Fruit fly (Drosophila melanogaster): ENCODE data around the gene GstD3.

The GstD3 gene

DNA sequence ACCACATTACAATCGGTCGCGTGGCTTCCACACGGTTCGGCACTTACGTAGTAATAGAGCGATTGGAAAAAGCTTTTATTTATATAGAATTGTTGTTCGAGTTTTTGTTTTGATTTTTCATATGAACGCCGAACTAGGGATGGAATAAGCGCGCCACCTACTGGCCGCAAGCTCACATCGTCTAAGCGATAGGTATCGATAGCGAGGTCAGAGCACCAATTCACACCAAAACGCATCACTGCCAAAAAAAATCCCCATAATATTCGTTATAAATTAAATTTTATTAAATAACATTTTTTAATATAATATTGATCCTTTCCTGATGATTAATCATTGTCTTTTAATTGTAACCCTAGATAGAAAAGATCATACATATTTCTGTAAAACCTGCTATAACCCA is 22.4 kb upstream of the GstD3 start, which contains the start of gene CG10038 (continued):
- TF ChIP-seq CG1529 (GFP tag; optimal IDR thresholded peaks at IDR 0.05) (no peak), grn (GFP tag; optimal IDR thresholded peaks at IDR 0.05) (no peak), Nf-YB (GFP tag; optimal IDR thresholded peaks at IDR 0.05) (peak; percentile 2), CG12155 (GFP tag; optimal IDR thresholded peaks at IDR 0.05) (peak; percentile 12), Awh (GFP tag; IDR thresholded peaks at IDR 0.05) (no peak), Elba2 (GFP tag; optimal IDR thresholded peaks at IDR 0.05) (no peak), nerfin-2 (GFP tag; IDR thresholded peaks at IDR 0.05; ENCODE audit: partially characterized antibody) (peak; percentile 89), jing (GFP tag; optimal IDR thresholded peaks at IDR 0.05) (no peak), Six4 (GFP tag; optimal IDR thresholded peaks at IDR 0.05) (no peak), CG14667 (GFP tag; IDR thresholded peaks at IDR 0.05) (no peak), mirr (GFP tag; optimal IDR thresholded peaks at IDR 0.05) (no peak), CG17361 (GFP tag; IDR thresholded peaks at IDR 0.05) (peak; percentile 37; the same call in 2 of the 3 replicates), ERR (GFP tag; optimal IDR thresholded peaks at IDR 0.05) (no peak), hb (GFP tag; IDR thresholded peaks at IDR 0.05; ENCODE audit: partially characterized antibody) (peak; percentile 92), BtbVII (GFP tag; optimal IDR thresholded peaks at IDR 0.05) (no peak), eve (GFP tag; optimal IDR thresholded peaks at IDR 0.05) (no peak), HLH4C (GFP tag; IDR thresholded peaks at IDR 0.05; ENCODE audit: partially characterized antibody) (peak; percentile 91), CG11456 (GFP tag; IDR thresholded peaks at IDR 0.05) (peak; percentile 72), CG13624 (GFP tag; optimal IDR thresholded peaks at IDR 0.05) (peak; percentile 36), Rfx (GFP tag; IDR thresholded peaks at IDR 0.05) (peak; percentile 84), CG17385 (GFP tag; optimal IDR thresholded peaks at IDR 0.05) (no peak), CG6683 (GFP tag; optimal IDR thresholded peaks at IDR 0.05) (no peak), Ravus (GFP tag; IDR thresholded peaks at IDR 0.05) (no peak), Spps (tag; optimal IDR thresholded peaks at IDR 0.05) (no peak), CG31441 (GFP tag; IDR thresholded peaks at IDR 0.05) (peak; percentile 43; the same call in 1 of the 2 replicates), klu (GFP tag; IDR thresholded peaks at IDR 0.05) (no peak), CG12071 (GFP tag; optimal IDR thresholded peaks at IDR 0.05) (no peak), CG12299 (tag; optimal IDR thresholded peaks at IDR 0.05) (no peak), pros (GFP tag; optimal IDR thresholded peaks at IDR 0.05) (no peak), CG4328 (GFP tag; optimal IDR thresholded peaks at IDR 0.05) (no peak), lab (GFP tag; optimal IDR thresholded peaks at IDR 0.05) (no peak), kni (GFP tag; optimal IDR thresholded peaks at IDR 0.05) (no peak), CG16863 (GFP tag; optimal IDR thresholded peaks at IDR 0.05) (no peak), jumu (GFP tag; optimal IDR thresholded peaks at IDR 0.05) (no peak), tgo (GFP tag; IDR thresholded peaks at IDR 0.05) (no peak), CG2199 (GFP tag; IDR thresholded peaks at IDR 0.05) (no peak), ssp (GFP tag; IDR thresholded peaks at IDR 0.05) (peak; percentile 84), CG12744 (GFP tag; optimal IDR thresholded peaks at IDR 0.05) (no peak), CG2202 (tag; optimal IDR thresholded peaks at IDR 0.05) (no peak), gfzf (GFP tag; optimal IDR thresholded peaks at IDR 0.05) (peak; percentile 44), Adf1 (GFP tag; IDR thresholded peaks at IDR 0.05) (peak; percentile 25; the same call in 1 of the 2 replicates), D (optimal IDR thresholded peaks at IDR 0.05) (no peak), D (GFP tag; optimal IDR thresholded peaks at IDR 0.05) (no peak), E2f1 (GFP tag; IDR thresholded peaks at IDR 0.05) (no peak), Drgx (GFP tag; IDR thresholded peaks at IDR 0.05) (no peak), sisA (GFP tag; IDR thresholded peaks at IDR 0.05) (no peak; the same call in 1 of the 2 replicates), Side (GFP tag; optimal IDR thresholded peaks at IDR 0.05) (peak; percentile 15), CG33213 (GFP tag; optimal IDR thresholded peaks at IDR 0.05) (peak; percentile 67), H2.0 (GFP tag; IDR thresholded peaks at IDR 0.05) (no peak), wek (GFP tag; optimal IDR thresholded peaks at IDR 0.05) (peak; percentile 31), CG15269 (tag; optimal IDR thresholded peaks at IDR 0.05) (no peak), bab2 (GFP tag; optimal IDR thresholded peaks at IDR 0.05) (no peak), CG11093 (GFP tag; IDR thresholded peaks at IDR 0.05) (no peak)
